Worm (Caenorhabditis elegans): ENCODE measurements around the gene C06E1.11.
A peak's percentile ranks its signal among the peaks of the same experiment; 100 is the strongest.

Gene C06E1.11

ce11 chrIII:8653457-8653856 is 37.0 kb upstream of the C06E1.11 start (continued):
- TF ChIP-seq lir-1 (GFP tag; conservative IDR thresholded peaks at IDR 0.05), result no peak
- no peak for TF ChIP-seq F10E7.11 (tag; optimal IDR thresholded peaks at IDR 0.05)
- peak; percentile 88 for TF ChIP-seq tbp1 (GFP tag; optimal IDR thresholded peaks at IDR 0.05)
- TF ChIP-seq ZK185.1 (tag; optimal IDR thresholded peaks at IDR 0.05; ENCODE audit: poor library complexity, severe bottlenecking), result no peak
- TF ChIP-seq ztf-25 (GFP tag; IDR thresholded peaks at IDR 0.05), result no peak
- no peak for TF ChIP-seq pha-4 (tag; optimal IDR thresholded peaks at IDR 0.05)
- TF ChIP-seq rec-8 (tag; optimal IDR thresholded peaks at IDR 0.05), result peak in 1 of 2 experiments; percentile 25
- TF ChIP-seq zim-3 (tag; optimal IDR thresholded peaks at IDR 0.05), result no peak
- no peak for TF ChIP-seq sea-2 (GFP tag; IDR thresholded peaks at IDR 0.05)
- no peak for TF ChIP-seq C06A6.2 (GFP tag; conservative IDR thresholded peaks at IDR 0.05)
- TF ChIP-seq ceh-100 (GFP tag; IDR thresholded peaks at IDR 0.05), result no peak
- TF ChIP-seq tbx-9 (tag; optimal IDR thresholded peaks at IDR 0.05; ENCODE audit: borderline replicate concordance), result no peak
- no peak for TF ChIP-seq ztf-18 (tag; optimal IDR thresholded peaks at IDR 0.05)
- TF ChIP-seq sptf-2 (GFP tag; optimal IDR thresholded peaks at IDR 0.05), result no peak
- TF ChIP-seq attf-6 (GFP tag; IDR thresholded peaks at IDR 0.05), result no peak
- TF ChIP-seq K12H6.12 (tag; optimal IDR thresholded peaks at IDR 0.05), result no peak
- TF ChIP-seq F33H1.4 (GFP tag; IDR thresholded peaks at IDR 0.05), result no peak
- TF ChIP-seq T07F8.4 (tag; optimal IDR thresholded peaks at IDR 0.05), result no peak
- no peak for TF ChIP-seq hlh-26 (GFP tag; conservative IDR thresholded peaks at IDR 0.05)
- no peak for TF ChIP-seq ama-1 (optimal IDR thresholded peaks at IDR 0.05)
- no peak for TF ChIP-seq ama-1 (GFP tag; optimal IDR thresholded peaks at IDR 0.05)
- TF ChIP-seq Y95B8A.8 (GFP tag; IDR thresholded peaks at IDR 0.05), result no peak
- no peak for TF ChIP-seq egl-44 (GFP tag; IDR thresholded peaks at IDR 0.05)
- TF ChIP-seq sdz-38 (tag; optimal IDR thresholded peaks at IDR 0.05), result no peak
- no peak for TF ChIP-seq F52B5.7 (tag; optimal IDR thresholded peaks at IDR 0.05)
- peak; percentile 52 for TF ChIP-seq rpc-1 (optimal IDR thresholded peaks at IDR 0.05)
- TF ChIP-seq rpc-1 (tag; optimal IDR thresholded peaks at IDR 0.05), result peak; percentile 76
- peak; percentile 20; the same call in 1 of the 2 replicates for TF ChIP-seq ceh-40 (GFP tag; IDR thresholded peaks at IDR 0.05)
- TF ChIP-seq C17E4.6 (GFP tag; IDR thresholded peaks at IDR 0.05), result no peak

ce11 chrIII:8652922-8653321 is 36.4 kb upstream of the C06E1.11 start:
- TF ChIP-seq nhr-179 (tag; optimal IDR thresholded peaks at IDR 0.05) (no peak), hrde-1 (tag; optimal IDR thresholded peaks at IDR 0.05; ENCODE audit: borderline replicate concordance) (no peak), egrh-3 (GFP tag; IDR thresholded peaks at IDR 0.05) (peak; percentile 13; the same call in 1 of the 2 replicates), ceh-79 (tag; optimal IDR thresholded peaks at IDR 0.05) (no peak), attf-5 (GFP tag; optimal IDR thresholded peaks at IDR 0.05) (no peak), lin-35 (GFP tag; optimal IDR thresholded peaks at IDR 0.05) (peak in 1 of 3 experiments; percentile 60), C17E4.6 (GFP tag; IDR thresholded peaks at IDR 0.05) (no peak), snpc-1.1 (tag; optimal IDR thresholded peaks at IDR 0.05; ENCODE audit: insufficient read depth) (peak; percentile 14), snpc-1.3 (tag; optimal IDR thresholded peaks at IDR 0.05; ENCODE audit: insufficient read depth) (peak; percentile 7), B0261.1 (tag; optimal IDR thresholded peaks at IDR 0.05) (peak; percentile 75), sptf-2 (GFP tag; optimal IDR thresholded peaks at IDR 0.05) (no peak), D2030.7 (GFP tag; IDR thresholded peaks at IDR 0.05) (0 out of 2 replicates have a peak, but pooled peaks have one; percentile 11), lin-26 (GFP tag; IDR thresholded peaks at IDR 0.05) (peak; percentile 75), ccch-3 (GFP tag; optimal IDR thresholded peaks at IDR 0.05) (no peak), mcd-1 (GFP tag; IDR thresholded peaks at IDR 0.05) (peak; percentile 56), hsf-1 (GFP tag; IDR thresholded peaks at IDR 0.05) (no peak), ztf-6 (GFP tag; IDR thresholded peaks at IDR 0.05) (peak; percentile 78; the same call in 1 of the 2 replicates), madf-8 (GFP tag; conservative IDR thresholded peaks at IDR 0.05) (no peak), gei-17 (GFP tag; optimal IDR thresholded peaks at IDR 0.05) (no peak), dpl-1 (GFP tag; optimal IDR thresholded peaks at IDR 0.05) (no peak), rcor-1 (GFP tag; IDR thresholded peaks at IDR 0.05) (0 out of 2 replicates have a peak, but pooled peaks have one; percentile 29), chd-7 (tag; optimal IDR thresholded peaks at IDR 0.05) (peak; percentile 62), die-1 (tag; optimal IDR thresholded peaks at IDR 0.05) (peak; percentile 65)
